Fruit fly (Drosophila melanogaster) whole organism, embryonic: ENCODE measurements around the gene CG43322.
A peak's percentile ranks its signal among the peaks of the same experiment; 100 is the strongest.

ENCODE experiments used
- Atf3 ChIP-seq: fragments of 200-800 bp; sonication (Bioruptor generic); optimal IDR thresholded peaks from 3 replicates; lab custom pipeline; 2016; ENCODE audit warnings: missing biosample characterization, missing genetic modification characterization
- CG10274 ChIP-seq: fragments of 200-800 bp; sonication (Bioruptor generic); optimal IDR thresholded peaks from 3 replicates; lab custom pipeline; 2017; ENCODE audit warnings: missing biosample characterization, mild to moderate bottlenecking, missing genetic modification characterization
- CG10431 ChIP-seq: fragments of 200-800 bp; sonication (Bioruptor generic); optimal IDR thresholded peaks from 3 replicates; lab custom pipeline; 2018; ENCODE audit warnings: missing biosample characterization, mild to moderate bottlenecking, missing genetic modification characterization
- CG12236 ChIP-seq: fragments of 200-800 bp; sonication (Bioruptor generic); optimal IDR thresholded peaks from 2 replicates; lab custom pipeline; 2016; ENCODE audit warnings: missing biosample characterization, missing genetic modification characterization
- CG13894 ChIP-seq: fragments of 200-800 bp; sonication (Bioruptor generic); optimal IDR thresholded peaks from 3 replicates; lab custom pipeline; 2018; ENCODE audit warnings: missing biosample characterization, mild to moderate bottlenecking, missing genetic modification characterization, moderate library complexity
- CG14014 ChIP-seq: fragments of 200-800 bp; sonication (Bioruptor generic); IDR thresholded peaks from 2 replicates; pipeline ENCODE4 v1.3.6; 2022; ENCODE audit warnings: missing biosample characterization, missing genetic modification characterization
- CG14441 ChIP-seq: fragments of 200-800 bp; sonication (Bioruptor generic); IDR thresholded peaks from 2 replicates; pipeline ENCODE4 v1.3.6; 2022; ENCODE audit warnings: missing biosample characterization, missing genetic modification characterization
- CG15514 ChIP-seq: fragments of 200-800 bp; sonication (Bioruptor generic); optimal IDR thresholded peaks from 3 replicates; lab custom pipeline; 2017; ENCODE audit warnings: missing biosample characterization, missing genetic modification characterization, mild to moderate bottlenecking, moderate library complexity, missing genetic modification reagents
- CG1602 ChIP-seq: fragments of 200-800 bp; sonication (Bioruptor generic); optimal IDR thresholded peaks from 3 replicates; lab custom pipeline; 2016; ENCODE audit warnings: missing biosample characterization, missing genetic modification characterization
- CG16779 ChIP-seq: fragments of 200-800 bp; sonication (Bioruptor generic); IDR thresholded peaks from 2 replicates; pipeline ENCODE4 v1.3.6; 2022; ENCODE audit warnings: missing biosample characterization, missing genetic modification characterization
- CG17912 ChIP-seq: fragments of 200-800 bp; sonication (Bioruptor generic); optimal IDR thresholded peaks from 2 replicates; lab custom pipeline; 2018; ENCODE audit warnings: missing biosample characterization, mild to moderate bottlenecking, missing genetic modification characterization
- CG2116 ChIP-seq: fragments of 200-800 bp; sonication (Bioruptor generic); optimal IDR thresholded peaks from 3 replicates; lab custom pipeline; 2018; ENCODE audit warnings: missing biosample characterization, mild to moderate bottlenecking, missing genetic modification characterization
- CG31224 ChIP-seq: fragments of 200-800 bp; sonication (Bioruptor generic); IDR thresholded peaks from 2 replicates; pipeline ENCODE4 v1.3.6; 2022; ENCODE audit warnings: missing biosample characterization, missing genetic modification characterization
- CG32532 ChIP-seq: fragments of 200-800 bp; sonication (Bioruptor generic); IDR thresholded peaks from 2 replicates; pipeline ENCODE4 v1.3.6; 2022; ENCODE audit warnings: missing biosample characterization, missing genetic modification characterization
- CG3281 ChIP-seq: fragments of 200-800 bp; sonication (Bioruptor generic); optimal IDR thresholded peaks from 3 replicates; lab custom pipeline; 2017; ENCODE audit warnings: missing biosample characterization, mild to moderate bottlenecking, missing genetic modification characterization
- CG43689 ChIP-seq: fragments of 200-800 bp; sonication (Bioruptor generic); IDR thresholded peaks from 2 replicates; pipeline ENCODE4 v1.3.6; 2022; ENCODE audit warnings: missing biosample characterization, missing genetic modification characterization
- CG5180 ChIP-seq: fragments of 200-800 bp; sonication (Bioruptor generic); optimal IDR thresholded peaks from 3 replicates; lab custom pipeline; 2017; ENCODE audit warnings: missing biosample characterization, missing genetic modification characterization, mild to moderate bottlenecking, moderate library complexity, missing genetic modification reagents
- CG7357 ChIP-seq: fragments of 200-800 bp; sonication (Bioruptor generic); IDR thresholded peaks from 3 replicates; pipeline ENCODE4 v1.3.6; 2022; ENCODE audit warnings: missing biosample characterization, missing genetic modification characterization
- CG7556 ChIP-seq: fragments of 200-800 bp; sonication (Bioruptor generic); optimal IDR thresholded peaks from 2 replicates; lab custom pipeline; 2017; ENCODE audit warnings: missing biosample characterization, mild to moderate bottlenecking, missing genetic modification characterization
- CG7786 ChIP-seq: fragments of 200-800 bp; sonication (Bioruptor generic); optimal IDR thresholded peaks from 2 replicates; lab custom pipeline; 2016; ENCODE audit warnings: missing biosample characterization, missing genetic modification characterization
- CG7839 ChIP-seq: fragments of 200-800 bp; sonication (Bioruptor generic); optimal IDR thresholded peaks from 3 replicates; lab custom pipeline; 2018; ENCODE audit warnings: missing biosample characterization, mild to moderate bottlenecking, missing genetic modification characterization, moderate library complexity
- CG8765 ChIP-seq: fragments of 200-800 bp; sonication (Bioruptor generic); IDR thresholded peaks from 2 replicates; pipeline ENCODE4 v1.3.6; 2022; ENCODE audit warnings: missing biosample characterization, missing genetic modification characterization
- CkIIα-i1 ChIP-seq: fragments of 200-800 bp; sonication (Bioruptor generic); IDR thresholded peaks from 2 replicates; pipeline ENCODE4 v1.3.6; 2022; ENCODE audit warnings: missing biosample characterization, missing genetic modification characterization
- CoRest ChIP-seq: fragments of 200-800 bp; sonication (Bioruptor generic); optimal IDR thresholded peaks from 3 replicates; lab custom pipeline; 2018; ENCODE audit warnings: missing biosample characterization, mild to moderate bottlenecking, missing genetic modification characterization, moderate library complexity
- Ets65A ChIP-seq: fragments of 200-800 bp; sonication (Bioruptor generic); peaks from one replicate; lab custom pipeline; 2016; ENCODE audit warnings: missing biosample characterization, missing genetic modification characterization
- H15 ChIP-seq: fragments of 200-800 bp; sonication (Bioruptor generic); IDR thresholded peaks from 3 replicates; pipeline ENCODE4 v1.3.6; 2022; ENCODE audit warnings: missing biosample characterization, missing genetic modification characterization
- H2.0 ChIP-seq: fragments of 200-800 bp; sonication (Bioruptor generic); IDR thresholded peaks from 2 replicates; pipeline ENCODE4 v1.3.6; 2022; ENCODE audit warnings: missing biosample characterization, missing genetic modification characterization
- NC2α ChIP-seq: fragments of 200-800 bp; sonication (Bioruptor generic); optimal IDR thresholded peaks from 2 replicates; lab custom pipeline; 2016; ENCODE audit warnings: missing biosample characterization, missing genetic modification characterization
- NfI ChIP-seq: fragments of 200-800 bp; sonication (Bioruptor generic); optimal IDR thresholded peaks from 3 replicates; lab custom pipeline; 2018; ENCODE audit warnings: missing biosample characterization, mild to moderate bottlenecking, missing genetic modification characterization, moderate library complexity
- Optix ChIP-seq: fragments of 200-800 bp; sonication (Bioruptor generic); IDR thresholded peaks from 3 replicates; pipeline ENCODE4 v1.3.6; 2022; ENCODE audit warnings: missing biosample characterization, missing genetic modification characterization
- Ravus ChIP-seq: fragments of 200-800 bp; sonication (Bioruptor generic); IDR thresholded peaks from 2 replicates; pipeline ENCODE4 v1.3.6; 2022; ENCODE audit warnings: missing biosample characterization, missing genetic modification characterization
- Scr ChIP-seq: fragments of 200-800 bp; sonication (Bioruptor generic); IDR thresholded peaks from 2 replicates; pipeline ENCODE4 v1.3.6; 2022; ENCODE audit warnings: missing biosample characterization, missing genetic modification characterization; ENCODE audit not compliant: partially characterized antibody
- Taf1 ChIP-seq: fragments of 200-800 bp; sonication (Bioruptor generic); IDR thresholded peaks from 2 replicates; pipeline ENCODE4 v1.3.6; 2022; ENCODE audit warnings: missing biosample characterization, missing genetic modification characterization
- Trl ChIP-seq, 3 experiments: fragments of >200 bp in 2 of 3; fragments of 200-800 bp in 1 of 3; sonication (Bioruptor generic) in 1 of 3; optimal IDR thresholded peaks; 2 replicates in 1 of 3; 3 replicates in 2 of 3; lab custom pipeline; 2016 to 2017; ENCODE audit warnings: missing biosample characterization in 1 of 3, missing genetic modification characterization in 1 of 3
- Xrp1 ChIP-seq: fragments of 200-800 bp; sonication (Bioruptor generic); IDR thresholded peaks from 2 replicates; pipeline ENCODE4 v1.3.6; 2022; ENCODE audit warnings: missing biosample characterization, missing genetic modification characterization
- ac ChIP-seq: fragments of 200-800 bp; sonication (Bioruptor generic); optimal IDR thresholded peaks from 3 replicates; lab custom pipeline; 2017; ENCODE audit warnings: missing biosample characterization, mild to moderate bottlenecking, missing genetic modification characterization
- bowl ChIP-seq: fragments of 200-800 bp; sonication (Bioruptor generic); IDR thresholded peaks from 2 replicates; pipeline ENCODE4 v1.3.6; 2022; ENCODE audit warnings: missing biosample characterization, missing genetic modification characterization
- caup ChIP-seq: fragments of 200-800 bp; sonication (Bioruptor generic); optimal IDR thresholded peaks from 3 replicates; lab custom pipeline; 2017; ENCODE audit warnings: missing biosample characterization, mild to moderate bottlenecking, missing genetic modification characterization, moderate library complexity; ENCODE audit not compliant: severe bottlenecking
- cwo ChIP-seq: fragments of 200-800 bp; sonication (Bioruptor generic); optimal IDR thresholded peaks from 3 replicates; lab custom pipeline; 2017; ENCODE audit warnings: missing biosample characterization, missing genetic modification characterization, mild to moderate bottlenecking, moderate library complexity, missing genetic modification reagents
- da ChIP-seq: fragments of 200-800 bp; sonication (Bioruptor generic); optimal IDR thresholded peaks from 2 replicates; lab custom pipeline; 2016; ENCODE audit warnings: missing biosample characterization, missing genetic modification characterization
- fru ChIP-seq: fragments of >200 bp; optimal IDR thresholded peaks from 2 replicates; lab custom pipeline; 2017
- grau ChIP-seq: fragments of 200-800 bp; optimal IDR thresholded peaks from 3 replicates; lab custom pipeline; 2019; ENCODE audit warnings: missing biosample characterization, mild to moderate bottlenecking, missing genetic modification characterization, moderate library complexity
- hth ChIP-seq: fragments of >200 bp; optimal IDR thresholded peaks from 2 replicates; lab custom pipeline; 2017; ENCODE audit warnings: inconsistent platforms
- jing ChIP-seq: fragments of 200-800 bp; sonication (Bioruptor generic); optimal IDR thresholded peaks from 2 replicates; lab custom pipeline; 2018; ENCODE audit warnings: missing biosample characterization, mild to moderate bottlenecking, missing genetic modification characterization
- pfk ChIP-seq: fragments of 200-800 bp; sonication (Bioruptor generic); optimal IDR thresholded peaks from 2 replicates; lab custom pipeline; 2018; ENCODE audit warnings: missing biosample characterization, mild to moderate bottlenecking, missing genetic modification characterization, moderate library complexity
- pnt ChIP-seq: fragments of 200-800 bp; sonication (Bioruptor generic); optimal IDR thresholded peaks from 3 replicates; lab custom pipeline; 2016; ENCODE audit warnings: missing biosample characterization, missing genetic modification characterization
- ranshi ChIP-seq: fragments of 200-800 bp; sonication (Bioruptor generic); IDR thresholded peaks from 2 replicates; pipeline ENCODE4 v1.3.6; 2022; ENCODE audit warnings: missing biosample characterization, missing genetic modification characterization
- row ChIP-seq: fragments of 200-800 bp; sonication (Bioruptor generic); IDR thresholded peaks from 3 replicates; pipeline ENCODE4 v1.3.6; 2022; ENCODE audit warnings: missing biosample characterization, missing genetic modification characterization
- seq ChIP-seq: fragments of 200-800 bp; sonication (Bioruptor generic); IDR thresholded peaks from 2 replicates; pipeline ENCODE4 v1.3.6; 2022; ENCODE audit warnings: missing biosample characterization, missing genetic modification characterization
- vnd ChIP-seq: fragments of 200-800 bp; sonication (Bioruptor generic); IDR thresholded peaks from 3 replicates; pipeline ENCODE4 v1.3.6; 2022; ENCODE audit warnings: missing biosample characterization, missing genetic modification characterization; ENCODE audit not compliant: partially characterized antibody

The CG43322 gene

DNA sequence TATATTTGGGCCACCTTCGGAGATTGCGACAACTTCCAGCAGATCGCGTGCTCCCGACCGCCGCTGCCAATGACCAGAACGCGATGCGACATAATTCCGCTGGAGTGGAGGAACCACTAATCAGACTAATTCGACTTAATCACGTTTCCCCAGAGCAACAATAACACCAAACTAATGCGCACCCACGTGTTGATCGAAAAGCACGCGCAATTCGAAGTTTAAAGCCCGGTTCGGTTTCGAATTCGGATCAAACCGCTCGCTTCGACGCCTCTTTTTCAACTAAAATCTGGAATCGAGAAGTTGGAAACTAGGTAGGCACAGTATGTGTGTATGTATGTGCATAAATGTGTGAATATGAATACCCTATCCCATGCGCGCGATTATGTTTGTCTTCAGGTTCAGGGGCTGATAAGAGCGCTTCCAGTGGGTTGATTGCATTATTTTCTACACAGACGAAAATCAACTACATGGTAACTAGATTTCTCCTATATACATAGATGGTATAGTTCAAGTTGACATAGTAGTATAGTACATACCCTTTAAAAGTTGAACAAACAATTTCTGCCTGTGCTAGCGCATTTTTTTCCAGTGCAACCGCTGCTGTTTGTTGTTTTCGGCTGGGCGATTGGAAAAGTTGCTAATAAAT is 10.5 kb downstream of the CG43322 start, which contains the start of gene Gart (continued):
- no peak for TF ChIP-seq CG16779 (GFP tag; lab: Robert Waterston, UW)
- 0 out of 2 replicates have a peak, but pooled peaks have one; percentile 63 for TF ChIP-seq ranshi
- peak; percentile 37 for TF ChIP-seq CG1602 (GFP tag; lab: Kevin White, UChicago)
- peak; percentile 55 for TF ChIP-seq pnt (GFP tag; lab: Kevin White, UChicago)
- no peak; the same call in 1 of the 2 replicates for TF ChIP-seq CG43689 (GFP tag; lab: Robert Waterston, UW)
- peak; percentile 86 for TF ChIP-seq row
- TF ChIP-seq NC2α (GFP tag; lab: Kevin White, UChicago), result no peak
- no peak; the same call in 1 of the 2 replicates for TF ChIP-seq Xrp1 (GFP tag; lab: Robert Waterston, UW)
- TF ChIP-seq Optix (GFP tag; lab: Robert Waterston, UW), result peak; percentile 61; the same call in 1 of the 3 replicates
- no peak for TF ChIP-seq bowl
- no peak for TF ChIP-seq CG10274 (GFP tag; lab: Kevin White, UChicago)
- peak; percentile 61 for TF ChIP-seq NfI (GFP tag; lab: Kevin White, UChicago)
- TF ChIP-seq CG14441, result 0 out of 2 replicates have a peak, but pooled peaks have one; percentile 30
- peak; percentile 78 for TF ChIP-seq CG7839 (tag; lab: Kevin White, UChicago)
- TF ChIP-seq Ravus (GFP tag; lab: Robert Waterston, UW), result no peak; the same call in 1 of the 2 replicates
- peak; percentile 10 for TF ChIP-seq CG2116 (GFP tag; lab: Kevin White, UChicago)
- peak; percentile 65 for TF ChIP-seq CG14014
- TF ChIP-seq fru (lab: Kevin White, UChicago), result no peak
- no peak; the same call in 1 of the 2 replicates for TF ChIP-seq CG32532 (GFP tag; lab: Robert Waterston, UW)
- TF ChIP-seq pfk (GFP tag; lab: Kevin White, UChicago), result no peak
- TF ChIP-seq Ets65A, result peak; percentile 93
- TF ChIP-seq H15 (GFP tag; lab: Robert Waterston, UW), result no peak
- TF ChIP-seq CG10431 (GFP tag; lab: Kevin White, UChicago), result peak; percentile 90
- peak; percentile 67 for TF ChIP-seq H2.0
- TF ChIP-seq jing (GFP tag; lab: Kevin White, UChicago), result peak; percentile 48
- TF ChIP-seq Trl (optimal IDR thresholded peaks at IDR 0.05; lab: Kevin White, UChicago), result no peak
- TF ChIP-seq Trl (GFP tag; optimal IDR thresholded peaks at IDR 0.05; lab: Kevin White, UChicago), result peak; percentile 69
- TF ChIP-seq ac (GFP tag; lab: Kevin White, UChicago), result no peak
- TF ChIP-seq caup (GFP tag; lab: Kevin White, UChicago), result peak; percentile 71
- TF ChIP-seq CG8765 (GFP tag; lab: Robert Waterston, UW), result no peak
- TF ChIP-seq CG3281 (GFP tag; lab: Kevin White, UChicago), result peak; percentile 41
- no peak for TF ChIP-seq CG13894 (tag; lab: Kevin White, UChicago)
- no peak for TF ChIP-seq CG5180 (GFP tag; lab: Kevin White, UChicago)
- peak; percentile 72 for TF ChIP-seq grau (tag; lab: Kevin White, UChicago)
- TF ChIP-seq Scr (GFP tag; lab: Robert Waterston, UW), result no peak
- TF ChIP-seq da, result no peak
- no peak for TF ChIP-seq CG17912 (GFP tag; lab: Kevin White, UChicago)
- peak; percentile 61 for TF ChIP-seq Atf3
- peak; percentile 68 for TF ChIP-seq CG7786 (GFP tag; lab: Kevin White, UChicago)
- TF ChIP-seq seq, result peak; percentile 53; the same call in 1 of the 2 replicates
- no peak for TF ChIP-seq hth (lab: Kevin White, UChicago)
- no peak for TF ChIP-seq CG31224 (GFP tag; lab: Robert Waterston, UW)
- TF ChIP-seq CG12236 (GFP tag; lab: Kevin White, UChicago), result peak; percentile 46
- TF ChIP-seq CG7357 (GFP tag; lab: Robert Waterston, UW), result no peak
- no peak for TF ChIP-seq CG15514 (GFP tag; lab: Kevin White, UChicago)
- peak; percentile 40; the same call in 1 of the 2 replicates for TF ChIP-seq Taf1
- TF ChIP-seq CoRest (tag; lab: Kevin White, UChicago), result peak; percentile 68
- peak; percentile 98 for TF ChIP-seq cwo
- no peak for TF ChIP-seq vnd (GFP tag; lab: Robert Waterston, UW)
- no peak for TF ChIP-seq CkIIα-i1 (GFP tag; lab: Robert Waterston, UW)
- peak; percentile 75 for TF ChIP-seq CG7556 (GFP tag; lab: Kevin White, UChicago)
